Worm (Caenorhabditis elegans) whole organism, mixed stage, embryonic: ENCODE results near the gene ttll-5.

Experiments
- M03D4.4 ChIP-seq: sonication (generic microtip); optimal IDR thresholded peaks from 2 replicates; lab custom pipeline; 2017; ENCODE audit warnings: mild to moderate bottlenecking, missing genetic modification characterization, missing compliant biosample characterization
- bed-3 ChIP-seq: fragments of 200-800 bp; sonication (Bioruptor generic); optimal IDR thresholded peaks from 3 replicates; lab custom pipeline; 2018; ENCODE audit warnings: mild to moderate bottlenecking, missing genetic modification characterization, moderate library complexity, missing compliant biosample characterization
- blmp-1 ChIP-seq: fragments of 150-350 bp; optimal IDR thresholded peaks from 2 replicates; lab custom pipeline; 2014; ENCODE audit warnings: missing biosample characterization, missing genetic modification characterization
- ceh-39 ChIP-seq: fragments of 150-350 bp; optimal IDR thresholded peaks from 2 replicates; lab custom pipeline; 2014; ENCODE audit warnings: missing biosample characterization, missing genetic modification characterization
- ceh-43 ChIP-seq: fragments of 200-800 bp; sonication (Bioruptor generic); optimal IDR thresholded peaks from 2 replicates; lab custom pipeline; 2018; ENCODE audit warnings: mild to moderate bottlenecking, missing genetic modification characterization, moderate library complexity, missing compliant biosample characterization
- ceh-83 ChIP-seq: fragments of 200-800 bp; sonication (Bioruptor generic); optimal IDR thresholded peaks from 2 replicates; lab custom pipeline; 2018; ENCODE audit warnings: mild to moderate bottlenecking, missing genetic modification characterization, missing compliant biosample characterization
- ces-1 ChIP-seq: fragments of 150-350 bp; optimal IDR thresholded peaks from 2 replicates; lab custom pipeline; 2014; ENCODE audit warnings: missing biosample characterization, missing genetic modification reagents, missing genetic modification characterization
- cnd-1 ChIP-seq: fragments of 200-800 bp; sonication (Bioruptor generic); optimal IDR thresholded peaks from 2 replicates; lab custom pipeline; 2018; ENCODE audit warnings: mild to moderate bottlenecking, missing genetic modification characterization, missing compliant biosample characterization
- drap-1 ChIP-seq: fragments of 200-800 bp; sonication (Bioruptor generic); optimal IDR thresholded peaks from 3 replicates; lab custom pipeline; 2018; ENCODE audit warnings: mild to moderate bottlenecking, missing genetic modification characterization, missing compliant biosample characterization
- elt-1 ChIP-seq: sonication (generic microtip); optimal IDR thresholded peaks from 2 replicates; lab custom pipeline; 2017; ENCODE audit warnings: missing genetic modification characterization, mild to moderate bottlenecking, missing compliant biosample characterization, antibody characterized with exemption, moderate library complexity, borderline replicate concordance; ENCODE audit not compliant: insufficient read depth
- elt-3 ChIP-seq: fragments of 150-350 bp; optimal IDR thresholded peaks from 2 replicates; lab custom pipeline; 2014; ENCODE audit warnings: missing biosample characterization, missing genetic modification characterization
- flh-1 ChIP-seq: fragments of 200-800 bp; sonication (Bioruptor generic); optimal IDR thresholded peaks from 2 replicates; lab custom pipeline; 2018; ENCODE audit warnings: mild to moderate bottlenecking, missing genetic modification characterization, moderate library complexity, missing compliant biosample characterization
- ham-2 ChIP-seq: fragments of 200-800 bp; sonication (Bioruptor generic); optimal IDR thresholded peaks from 2 replicates; lab custom pipeline; 2018; ENCODE audit warnings: mild to moderate bottlenecking, missing genetic modification characterization, missing compliant biosample characterization
- hlh-1 ChIP-seq: fragments of 150-350 bp; optimal IDR thresholded peaks from 2 replicates; lab custom pipeline; 2014; ENCODE audit warnings: missing biosample characterization, missing genetic modification reagents, missing genetic modification characterization
- lin-13 ChIP-seq: fragments of 150-350 bp; optimal IDR thresholded peaks from 2 replicates; lab custom pipeline; 2014; ENCODE audit warnings: missing biosample characterization, missing genetic modification characterization
- lsy-2 ChIP-seq: fragments of 150-350 bp; optimal IDR thresholded peaks from 2 replicates; lab custom pipeline; 2014; ENCODE audit warnings: missing biosample characterization, missing genetic modification characterization
- mab-5 ChIP-seq: fragments of 150-350 bp; optimal IDR thresholded peaks from 2 replicates; lab custom pipeline; 2014; ENCODE audit warnings: missing biosample characterization, missing genetic modification characterization
- mep-1 ChIP-seq: fragments of 150-350 bp; optimal IDR thresholded peaks from 2 replicates; lab custom pipeline; 2017; ENCODE audit warnings: missing biosample characterization, missing genetic modification reagents, missing genetic modification characterization, inconsistent platforms
- mls-2 ChIP-seq: sonication (generic microtip); optimal IDR thresholded peaks from 2 replicates; lab custom pipeline; 2016; ENCODE audit warnings: mild to moderate bottlenecking, missing genetic modification characterization, moderate library complexity, missing compliant biosample characterization
- nhr-12 ChIP-seq: fragments of 150-350 bp; optimal IDR thresholded peaks from 2 replicates; lab custom pipeline; 2014; ENCODE audit warnings: missing biosample characterization, missing genetic modification characterization
- nhr-2 ChIP-seq: fragments of 150-350 bp; optimal IDR thresholded peaks from 2 replicates; lab custom pipeline; 2014; ENCODE audit warnings: missing biosample characterization, missing genetic modification characterization
- nhr-237 ChIP-seq: fragments of 150-350 bp; optimal IDR thresholded peaks from 2 replicates; lab custom pipeline; 2014; ENCODE audit warnings: missing biosample characterization, missing genetic modification characterization
- nhr-28 ChIP-seq: fragments of 150-350 bp; optimal IDR thresholded peaks from 2 replicates; lab custom pipeline; 2014; ENCODE audit warnings: missing biosample characterization, missing genetic modification characterization
- nhr-76 ChIP-seq: sonication (generic microtip); optimal IDR thresholded peaks from 2 replicates; lab custom pipeline; 2017; ENCODE audit warnings: missing biosample characterization, missing genetic modification characterization
- pha-4 ChIP-seq: fragments of 150-350 bp; optimal IDR thresholded peaks from 2 replicates; lab custom pipeline; 2018; ENCODE audit warnings: missing biosample characterization, missing genetic modification reagents, missing genetic modification characterization
- sem-2 ChIP-seq: fragments of 200-800 bp; sonication (Bioruptor generic); optimal IDR thresholded peaks from 2 replicates; lab custom pipeline; 2018; ENCODE audit warnings: mild to moderate bottlenecking, missing genetic modification characterization, missing compliant biosample characterization
- snpc-4 ChIP-seq: fragments of 150-350 bp; optimal IDR thresholded peaks from 2 replicates; lab custom pipeline; 2014; ENCODE audit warnings: missing biosample characterization, missing genetic modification characterization
- sptf-1 ChIP-seq: sonication (generic microtip); optimal IDR thresholded peaks from 2 replicates; lab custom pipeline; 2017; ENCODE audit warnings: mild to moderate bottlenecking, missing genetic modification characterization, moderate library complexity, missing compliant biosample characterization
- tbx-8 ChIP-seq: fragments of 200-800 bp; sonication (Bioruptor generic); optimal IDR thresholded peaks from 2 replicates; lab custom pipeline; 2018; ENCODE audit warnings: mild to moderate bottlenecking, missing genetic modification characterization, moderate library complexity, missing compliant biosample characterization
- unc-120 ChIP-seq: sonication (generic microtip); optimal IDR thresholded peaks from 2 replicates; lab custom pipeline; 2017; ENCODE audit warnings: missing genetic modification characterization, missing compliant biosample characterization; ENCODE audit not compliant: poor library complexity, severe bottlenecking
- unc-39 ChIP-seq: fragments of 150-350 bp; optimal IDR thresholded peaks from 2 replicates; lab custom pipeline; 2014; ENCODE audit warnings: missing biosample characterization, missing genetic modification characterization
- unc-62 ChIP-seq: fragments of 150-350 bp; optimal IDR thresholded peaks from 2 replicates; lab custom pipeline; 2014; ENCODE audit warnings: missing biosample characterization, missing genetic modification reagents, missing genetic modification characterization
- zip-8 ChIP-seq: fragments of 150-350 bp; optimal IDR thresholded peaks from 2 replicates; lab custom pipeline; 2014; ENCODE audit warnings: missing biosample characterization, missing genetic modification characterization
- ztf-11 ChIP-seq: fragments of 150-350 bp; optimal IDR thresholded peaks from 2 replicates; lab custom pipeline; 2014; ENCODE audit warnings: missing biosample characterization, missing genetic modification characterization

The ttll-5 gene

ce11 chrV:11525338-11525737 is 16.5 kb downstream of the ttll-5 start:
- TF ChIP-seq ham-2 (GFP tag; lab: Kevin White, UChicago) (peak; percentile 44), lsy-2 (tag; lab: Kevin White, UChicago) (no peak), hlh-1 (tag; lab: Kevin White, UChicago) (no peak), cnd-1 (tag; lab: Kevin White, UChicago) (no peak), drap-1 (GFP tag; lab: Kevin White, UChicago) (no peak), unc-39 (tag; lab: Kevin White, UChicago) (no peak), nhr-2 (tag; lab: Kevin White, UChicago) (no peak), elt-3 (no peak), lin-13 (tag; lab: Kevin White, UChicago) (no peak), sem-2 (GFP tag; lab: Kevin White, UChicago) (no peak), M03D4.4 (tag; lab: Kevin White, UChicago) (no peak), snpc-4 (tag; lab: Kevin White, UChicago) (no peak), pha-4 (tag; lab: Kevin White, UChicago) (no peak), nhr-76 (tag; lab: Kevin White, UChicago) (no peak), mep-1 (tag; lab: Kevin White, UChicago) (no peak), ces-1 (no peak), tbx-8 (GFP tag; lab: Kevin White, UChicago) (no peak), ceh-39 (no peak), bed-3 (GFP tag; lab: Kevin White, UChicago) (no peak), nhr-12 (no peak), sptf-1 (peak; percentile 28), nhr-28 (tag; lab: Kevin White, UChicago) (no peak), unc-62 (GFP tag; lab: Kevin White, UChicago) (no peak), mab-5 (tag; lab: Kevin White, UChicago) (no peak), blmp-1 (peak; percentile 70)

ce11 chrV:11526927-11527491 is 18.1 kb downstream of the ttll-5 start:
- TF ChIP-seq ceh-43 (GFP tag; lab: Kevin White, UChicago) (no peak), M03D4.4 (tag; lab: Kevin White, UChicago) (no peak), flh-1 (GFP tag; lab: Kevin White, UChicago) (no peak), elt-1 (tag; lab: Kevin White, UChicago) (no peak), nhr-237 (no peak), lsy-2 (tag; lab: Kevin White, UChicago) (no peak), nhr-2 (tag; lab: Kevin White, UChicago) (no peak), ztf-11 (tag; lab: Kevin White, UChicago) (no peak), sem-2 (GFP tag; lab: Kevin White, UChicago) (no peak), unc-39 (tag; lab: Kevin White, UChicago) (no peak), hlh-1 (tag; lab: Kevin White, UChicago) (no peak), drap-1 (GFP tag; lab: Kevin White, UChicago) (no peak), mls-2 (tag; lab: Kevin White, UChicago) (no peak), nhr-28 (tag; lab: Kevin White, UChicago) (no peak), nhr-76 (tag; lab: Kevin White, UChicago) (no peak), mab-5 (tag; lab: Kevin White, UChicago) (no peak), ces-1 (no peak)

- TF ChIP-seq pha-4 (tag; lab: Kevin White, UChicago) = no peak
- TF ChIP-seq snpc-4 (tag; lab: Kevin White, UChicago) = no peak
- TF ChIP-seq nhr-28 (tag; lab: Kevin White, UChicago) = no peak
- TF ChIP-seq zip-8 = no peak
- no peak for TF ChIP-seq ceh-83 (GFP tag; lab: Kevin White, UChicago)
- no peak for TF ChIP-seq lin-13 (tag; lab: Kevin White, UChicago)
These were observed 18.7 kb downstream of the ttll-5 start, which contains the start of gene ccch-1 for ce11 chrV:11527531-11527930. Gene ccch-1 (plus strand): TSS chrV:11527831.

ce11 chrV:11528633-11529327 is 19.9 kb downstream of the ttll-5 start:
- TF ChIP-seq ces-1 (no peak), hlh-1 (tag; lab: Kevin White, UChicago) (peak; percentile 11), unc-120 (peak; percentile 19)
